Fruit fly (Drosophila melanogaster) whole organism, wandering third instar larva: ENCODE data around the gene mad2.

Source experiments
- Abd-B ChIP-seq: fragments of >200 bp; optimal IDR thresholded peaks from 2 replicates; lab custom pipeline; 2017; ENCODE audit warnings: missing biosample characterization, missing genetic modification characterization
- CG32264 ChIP-seq: fragments of 200-800 bp; sonication (Bioruptor generic); optimal IDR thresholded peaks from 2 replicates; lab custom pipeline; 2016; ENCODE audit warnings: missing biosample characterization, missing genetic modification characterization
- CG9705 ChIP-seq: fragments of 200-800 bp; sonication (Bioruptor generic); optimal IDR thresholded peaks from 2 replicates; lab custom pipeline; 2018; ENCODE audit warnings: missing biosample characterization, mild to moderate bottlenecking, missing genetic modification characterization
- CrebA ChIP-seq: fragments of 200-800 bp; sonication (Bioruptor generic); optimal IDR thresholded peaks from 2 replicates; lab custom pipeline; 2016; ENCODE audit warnings: missing biosample characterization, mild to moderate bottlenecking, missing genetic modification characterization, borderline replicate concordance
- Dfd ChIP-seq: fragments of >200 bp; optimal IDR thresholded peaks from 2 replicates; lab custom pipeline; 2017; ENCODE audit warnings: missing biosample characterization, missing genetic modification characterization
- Dif ChIP-seq: fragments of 200-275, 200-300 bp; sonication (Bioruptor generic); optimal IDR thresholded peaks from 2 replicates; lab custom pipeline; 2018; ENCODE audit warnings: missing biosample characterization, missing genetic modification characterization; ENCODE audit not compliant: partially characterized antibody
- GATAd ChIP-seq: sonication (Bioruptor generic); optimal IDR thresholded peaks from 2 replicates; lab custom pipeline; 2016; ENCODE audit warnings: missing biosample characterization, missing genetic modification characterization
- HLH106 ChIP-seq: fragments of 200-800 bp; optimal IDR thresholded peaks from 3 replicates; lab custom pipeline; 2019; ENCODE audit warnings: missing biosample characterization, mild to moderate bottlenecking, missing genetic modification characterization, moderate library complexity
- Hnf4 ChIP-seq: fragments of 200-800 bp; sonication (Bioruptor generic); optimal IDR thresholded peaks from 2 replicates; lab custom pipeline; 2016; ENCODE audit warnings: missing biosample characterization, mild to moderate bottlenecking, missing genetic modification characterization
- Hr78 ChIP-seq: fragments of >200 bp; optimal IDR thresholded peaks from 2 replicates; lab custom pipeline; 2017; ENCODE audit warnings: missing biosample characterization, missing genetic modification characterization
- Hr83 ChIP-seq: fragments of 200-300 bp; sonication (Bioruptor generic); optimal IDR thresholded peaks from 2 replicates; lab custom pipeline; 2016; ENCODE audit warnings: missing biosample characterization, mild to moderate bottlenecking, missing genetic modification characterization, moderate library complexity; ENCODE audit not compliant: poor library complexity, severe bottlenecking
- Jra ChIP-seq: sonication (Bioruptor generic); optimal IDR thresholded peaks from 2 replicates; lab custom pipeline; 2016; ENCODE audit warnings: missing biosample characterization, missing genetic modification characterization
- Mio ChIP-seq: sonication (Bioruptor generic); optimal IDR thresholded peaks from 2 replicates; lab custom pipeline; 2016; ENCODE audit warnings: missing biosample characterization, missing genetic modification characterization
- Myc ChIP-seq: fragments of >200 bp; optimal IDR thresholded peaks from 2 replicates; lab custom pipeline; 2017
- N ChIP-seq: fragments of >200 bp; optimal IDR thresholded peaks from 2 replicates; lab custom pipeline; 2018; ENCODE audit warnings: missing biosample characterization, missing external identifiers, missing genetic modification characterization
- OdsH ChIP-seq: fragments of 200-800 bp; sonication (Bioruptor generic); optimal IDR thresholded peaks from 2 replicates; lab custom pipeline; 2016; ENCODE audit warnings: missing biosample characterization, mild to moderate bottlenecking, missing genetic modification characterization
- Rel ChIP-seq, 2 experiments: fragments of 200-800 bp; sonication (Bioruptor generic) in 1 of 2; optimal IDR thresholded peaks; 2 replicates in 1 of 2; 3 replicates in 1 of 2; lab custom pipeline; 2016 to 2019; ENCODE audit warnings: mild to moderate bottlenecking in 2 of 2, missing biosample characterization in 2 of 2, missing genetic modification characterization in 2 of 2, moderate library complexity in 1 of 2
- Sp1 ChIP-seq: fragments of 200-800 bp; sonication (Bioruptor generic); optimal IDR thresholded peaks from 3 replicates; lab custom pipeline; 2019; ENCODE audit warnings: missing biosample characterization, mild to moderate bottlenecking, missing genetic modification characterization, moderate library complexity
- Vsx2 ChIP-seq: fragments of 200-300, 225-300 bp; sonication (Bioruptor generic); optimal IDR thresholded peaks from 2 replicates; lab custom pipeline; 2018; ENCODE audit warnings: missing biosample characterization, missing genetic modification characterization; ENCODE audit not compliant: partially characterized antibody
- br ChIP-seq: fragments of 200-800 bp; sonication (Bioruptor generic); optimal IDR thresholded peaks from 2 replicates; lab custom pipeline; 2016; ENCODE audit warnings: missing biosample characterization, missing genetic modification characterization
- brk ChIP-seq: fragments of 200-800 bp; sonication (Bioruptor generic); optimal IDR thresholded peaks from 2 replicates; lab custom pipeline; 2016; ENCODE audit warnings: missing biosample characterization, mild to moderate bottlenecking, missing genetic modification characterization
- dl ChIP-seq, 2 experiments: fragments of 175-275, 200-275 bp in 1 of 2; fragments of 200-275 bp in 1 of 2; sonication (Bioruptor generic); optimal IDR thresholded peaks; lab custom pipeline; 2018; ENCODE audit warnings: mild to moderate bottlenecking in 2 of 2, missing biosample characterization in 2 of 2, missing genetic modification characterization in 2 of 2, moderate library complexity in 2 of 2; ENCODE audit not compliant: partially characterized antibody in 2 of 2, insufficient read depth in 1 of 2
- dmrt93B ChIP-seq: fragments of 200-800 bp; sonication (Bioruptor generic); optimal IDR thresholded peaks from 2 replicates; lab custom pipeline; 2018; ENCODE audit warnings: missing biosample characterization, mild to moderate bottlenecking, missing genetic modification characterization
- dsf ChIP-seq: sonication (Bioruptor generic); optimal IDR thresholded peaks from 2 replicates; lab custom pipeline; 2016; ENCODE audit warnings: missing biosample characterization, missing genetic modification characterization, borderline replicate concordance
- ey ChIP-seq: fragments of 200-800 bp; sonication (Bioruptor generic); optimal IDR thresholded peaks from 2 replicates; lab custom pipeline; 2016; ENCODE audit warnings: missing biosample characterization, missing genetic modification characterization
- foxo ChIP-seq, 2 experiments: fragments of 200-800 bp; sonication (Bioruptor generic); optimal IDR thresholded peaks; 2 replicates in 1 of 2; 3 replicates in 1 of 2; lab custom pipeline; 2016 to 2017; ENCODE audit warnings: missing biosample characterization in 2 of 2, missing genetic modification characterization in 2 of 2
- fru ChIP-seq: fragments of 200-800 bp; sonication (Bioruptor generic); optimal IDR thresholded peaks from 3 replicates; lab custom pipeline; 2016; ENCODE audit warnings: missing biosample characterization, mild to moderate bottlenecking, missing genetic modification characterization
- h ChIP-seq: fragments of 200-800 bp; sonication (Bioruptor generic); optimal IDR thresholded peaks from 3 replicates; lab custom pipeline; 2016; ENCODE audit warnings: missing biosample characterization, mild to moderate bottlenecking, missing genetic modification characterization
- jim ChIP-seq: fragments of 175-275, 200-325 bp; sonication (Bioruptor generic); optimal IDR thresholded peaks from 2 replicates; lab custom pipeline; 2016; ENCODE audit warnings: missing biosample characterization, mild to moderate bottlenecking, missing genetic modification characterization
- lola ChIP-seq: fragments of >200 bp; optimal IDR thresholded peaks from 2 replicates; lab custom pipeline; 2017; ENCODE audit warnings: missing biosample characterization, missing genetic modification characterization
- pan ChIP-seq: fragments of >200 bp; optimal IDR thresholded peaks from 2 replicates; lab custom pipeline; 2017
- psq ChIP-seq: fragments of 200-800 bp; sonication (Bioruptor generic); optimal IDR thresholded peaks from 3 replicates; lab custom pipeline; 2017; ENCODE audit warnings: missing biosample characterization, mild to moderate bottlenecking, missing genetic modification characterization, moderate library complexity
- rgr ChIP-seq: fragments of 200-800 bp; sonication (Bioruptor generic); optimal IDR thresholded peaks from 3 replicates; lab custom pipeline; 2016; ENCODE audit warnings: missing biosample characterization, mild to moderate bottlenecking, missing genetic modification characterization
- sage ChIP-seq: fragments of 200-800 bp; sonication (Bioruptor generic); optimal IDR thresholded peaks from 2 replicates; lab custom pipeline; 2016; ENCODE audit warnings: missing biosample characterization, mild to moderate bottlenecking, missing genetic modification characterization
- sv ChIP-seq: fragments of 200-800 bp; sonication (Bioruptor generic); optimal IDR thresholded peaks from 3 replicates; lab custom pipeline; 2016; ENCODE audit warnings: missing biosample characterization, missing genetic modification characterization
- tai ChIP-seq: sonication (Bioruptor generic); optimal IDR thresholded peaks from 2 replicates; lab custom pipeline; 2016; ENCODE audit warnings: missing biosample characterization, missing genetic modification characterization
- usp ChIP-seq: fragments of >200 bp; optimal IDR thresholded peaks from 2 replicates; lab custom pipeline; 2017; ENCODE audit warnings: missing biosample characterization, missing genetic modification characterization
- woc ChIP-seq: sonication (Bioruptor generic); optimal IDR thresholded peaks from 2 replicates; lab custom pipeline; 2016; ENCODE audit warnings: missing biosample characterization, mild to moderate bottlenecking, missing genetic modification characterization

The mad2 gene

dm6 chr3L:5856081-5856826 is 43.4 kb upstream of the mad2 start:
- no peak for TF ChIP-seq brk (GFP tag; lab: Kevin White, UChicago)
- TF ChIP-seq Vsx2 (GFP tag; lab: Kevin White, UChicago) = no peak
- TF ChIP-seq Dif (GFP tag; lab: Kevin White, UChicago) = no peak
- TF ChIP-seq tai (GFP tag; lab: Kevin White, UChicago) = no peak
- no peak for TF ChIP-seq pan (lab: Kevin White, UChicago)
- peak; percentile 45 for TF ChIP-seq Dfd (GFP tag; lab: Kevin White, UChicago)
- no peak for TF ChIP-seq br (GFP tag; lab: Kevin White, UChicago)

- TF ChIP-seq pan (lab: Kevin White, UChicago) (no peak), foxo (GFP tag; optimal IDR thresholded peaks at IDR 0.05; lab: Kevin White, UChicago) (peak in 1 of 2 experiments; percentile 11)
- TF ChIP-seq, all 38 proteins: peak for 1
Observed at dm6 chr3L:5855098-5855497, 42.2 kb upstream of the mad2 start.

- TF ChIP-seq Myc (lab: Kevin White, UChicago) (no peak), usp (GFP tag; lab: Kevin White, UChicago) (no peak), sv (GFP tag; lab: Kevin White, UChicago) (no peak), fru (GFP tag; lab: Kevin White, UChicago) (peak; percentile 62), brk (GFP tag; lab: Kevin White, UChicago) (no peak), dl (GFP tag; optimal IDR thresholded peaks at IDR 0.05; lab: Kevin White, UChicago; ENCODE audit: insufficient read depth in 1 of 2, partially characterized antibody in 2 of 2) (no peak), jim (GFP tag; lab: Kevin White, UChicago) (no peak), Hr78 (GFP tag; lab: Kevin White, UChicago) (no peak), ey (GFP tag; lab: Kevin White, UChicago) (peak; percentile 56), Dfd (GFP tag; lab: Kevin White, UChicago) (no peak), foxo (GFP tag; optimal IDR thresholded peaks at IDR 0.05; lab: Kevin White, UChicago) (peak in 1 of 2 experiments; percentile 64), CG32264 (GFP tag; lab: Kevin White, UChicago) (no peak), Mio (GFP tag; lab: Kevin White, UChicago) (no peak), Rel (GFP tag; optimal IDR thresholded peaks at IDR 0.05; lab: Kevin White, UChicago) (no peak), Rel (tag; optimal IDR thresholded peaks at IDR 0.05; lab: Kevin White, UChicago) (no peak), psq (no peak), tai (GFP tag; lab: Kevin White, UChicago) (no peak), GATAd (no peak), dsf (GFP tag; lab: Kevin White, UChicago) (no peak), CG9705 (GFP tag; lab: Kevin White, UChicago) (no peak), woc (GFP tag; lab: Kevin White, UChicago) (peak; percentile 47), br (GFP tag; lab: Kevin White, UChicago) (peak; percentile 7), Sp1 (peak; percentile 68), lola (no peak), sage (GFP tag; lab: Kevin White, UChicago) (no peak), HLH106 (peak; percentile 66), OdsH (GFP tag; lab: Kevin White, UChicago) (peak; percentile 42), h (GFP tag; lab: Kevin White, UChicago) (peak; percentile 52), Vsx2 (GFP tag; lab: Kevin White, UChicago) (no peak), CrebA (GFP tag; lab: Kevin White, UChicago) (no peak), Hnf4 (no peak), Hr83 (GFP tag; lab: Kevin White, UChicago) (no peak), N (GFP tag; lab: Kevin White, UChicago) (no peak), dmrt93B (GFP tag; lab: Kevin White, UChicago) (peak; percentile 43), rgr (GFP tag; lab: Kevin White, UChicago) (peak; percentile 36), pan (lab: Kevin White, UChicago) (no peak), Jra (GFP tag; lab: Kevin White, UChicago) (no peak), Dif (GFP tag; lab: Kevin White, UChicago) (no peak), Abd-B (GFP tag; lab: Kevin White, UChicago) (no peak)
Observed at dm6 chr3L:5851636-5852035, 38.7 kb upstream of the mad2 start.
